Worm (Caenorhabditis elegans): ENCODE data around the gene F10E7.11.

- TF ChIP-seq nhr-23 (tag; optimal IDR thresholded peaks at IDR 0.05) = no peak
- TF ChIP-seq nhr-10 (tag; optimal IDR thresholded peaks at IDR 0.05) = no peak
- no peak for TF ChIP-seq unc-39 (tag; optimal IDR thresholded peaks at IDR 0.05)
- no peak for TF ChIP-seq nhr-237 (tag; optimal IDR thresholded peaks at IDR 0.05)
- no peak for TF ChIP-seq elt-3 (tag; optimal IDR thresholded peaks at IDR 0.05)
- no peak for TF ChIP-seq lin-13 (GFP tag; optimal IDR thresholded peaks at IDR 0.05)
- TF ChIP-seq ztf-4 (tag; optimal IDR thresholded peaks at IDR 0.05) = no peak
Observed at ce11 chrII:7090852-7091251, 31.8 kb downstream of the F10E7.11 start.
